Worm (Caenorhabditis elegans): ENCODE data around the gene grd-14.
A peak's percentile ranks its signal among the peaks of the same experiment; 100 is the strongest.

ce11 chrX:8470126-8470772 is 29.6 kb upstream of the grd-14 start, which contains the start of gene mec-10:
- TF ChIP-seq zfp-2 (tag; optimal IDR thresholded peaks at IDR 0.05): no peak
- TF ChIP-seq nhr-41 (GFP tag; IDR thresholded peaks at IDR 0.05): no peak
- no peak for TF ChIP-seq ceh-28 (tag; optimal IDR thresholded peaks at IDR 0.05)
- TF ChIP-seq lim-7 (GFP tag; IDR thresholded peaks at IDR 0.05): no peak
- TF ChIP-seq arid-1 (GFP tag; conservative IDR thresholded peaks at IDR 0.05): no peak
- no peak for TF ChIP-seq skn-1 (tag; optimal IDR thresholded peaks at IDR 0.05)
- no peak for TF ChIP-seq unc-62 (GFP tag; optimal IDR thresholded peaks at IDR 0.05 in 1 of 2)
- TF ChIP-seq unc-62 (tag; optimal IDR thresholded peaks at IDR 0.05): no peak
- TF ChIP-seq snpc-4 (tag; optimal IDR thresholded peaks at IDR 0.05): no peak
- no peak for TF ChIP-seq aly-2 (tag; optimal IDR thresholded peaks at IDR 0.05)
- TF ChIP-seq aha-1 (tag): peak; percentile 96
- no peak for TF ChIP-seq unc-39 (tag; optimal IDR thresholded peaks at IDR 0.05)
- no peak for TF ChIP-seq gei-8 (GFP tag; optimal IDR thresholded peaks at IDR 0.05)
- no peak for TF ChIP-seq madf-9 (GFP tag; conservative IDR thresholded peaks at IDR 0.05)
